Worm (Caenorhabditis elegans) whole organism, L4/young adult: Measurements from ENCODE around the gene ztf-31.

ENCODE experiments used
- dao-5 ChIP-seq: sonication (generic microtip); optimal IDR thresholded peaks from 2 replicates; lab custom pipeline; 2016; ENCODE audit warnings: missing genotype, missing genetic modification characterization, moderate library complexity, missing compliant biosample characterization
- him-1 ChIP-seq: sonication (generic microtip); optimal IDR thresholded peaks from 2 replicates; lab custom pipeline; 2016; ENCODE audit warnings: missing genotype, missing genetic modification reagents, missing genetic modification characterization, missing compliant biosample characterization

ce11 chrIII:7210486-7210885 lies 30.7 kb upstream of the ztf-31 start:
- TF ChIP-seq dao-5 (tag; lab: Kevin White, UChicago) (no peak), him-1 (tag; lab: Kevin White, UChicago) (no peak)
